Fruit fly (Drosophila melanogaster): Measurements from ENCODE around the gene CG32694.

CG32694 gene

dm6 chrX:9993427-9994218, 4.1 kb downstream of the CG32694 start (continued):
- peak; percentile 52; the same call in 1 of the 2 replicates for TF ChIP-seq lmd (GFP tag; IDR thresholded peaks at IDR 0.05)
- peak; percentile 18 for TF ChIP-seq ind (GFP tag; optimal IDR thresholded peaks at IDR 0.05)
- TF ChIP-seq Xbp1 (GFP tag; optimal IDR thresholded peaks at IDR 0.05) = no peak
- TF ChIP-seq mam (GFP tag; optimal IDR thresholded peaks at IDR 0.05) = peak; percentile 12
- TF ChIP-seq CG18476 (GFP tag; optimal IDR thresholded peaks at IDR 0.05) = peak; percentile 64
- no peak for TF ChIP-seq CG2889 (GFP tag; IDR thresholded peaks at IDR 0.05)
- TF ChIP-seq CG1603 (tag; optimal IDR thresholded peaks at IDR 0.05) = peak; percentile 9
- TF ChIP-seq Oli (tag; optimal IDR thresholded peaks at IDR 0.05) = peak; percentile 15
- no peak for TF ChIP-seq pita (GFP tag; optimal IDR thresholded peaks at IDR 0.05)
- TF ChIP-seq CoRest (tag; optimal IDR thresholded peaks at IDR 0.05) = peak; percentile 10
- TF ChIP-seq bab2 (GFP tag; optimal IDR thresholded peaks at IDR 0.05) = peak; percentile 4
- 0 out of 2 replicates have a peak, but pooled peaks have one; percentile 26 for TF ChIP-seq CG32532 (GFP tag; IDR thresholded peaks at IDR 0.05)
- no peak for TF ChIP-seq CG6254 (GFP tag; optimal IDR thresholded peaks at IDR 0.05)
- TF ChIP-seq unpg (GFP tag; optimal IDR thresholded peaks at IDR 0.05) = peak; percentile 7
- peak; percentile 27 for TF ChIP-seq CG9817 (tag; optimal IDR thresholded peaks at IDR 0.05)
- no peak for TF ChIP-seq Hr39 (optimal IDR thresholded peaks at IDR 0.05)
- no peak for TF ChIP-seq CG2116 (GFP tag; optimal IDR thresholded peaks at IDR 0.05)
- TF ChIP-seq Drgx (GFP tag; IDR thresholded peaks at IDR 0.05) = 0 out of 2 replicates have a peak, but pooled peaks have one; percentile 8
- no peak for TF ChIP-seq CG43689 (GFP tag; IDR thresholded peaks at IDR 0.05)
- TF ChIP-seq CG10366 (GFP tag; IDR thresholded peaks at IDR 0.05) = peak; percentile 12; the same call in 1 of the 2 replicates
- peak; percentile 29 for TF ChIP-seq hkb (optimal IDR thresholded peaks at IDR 0.05)
- TF ChIP-seq hkb (GFP tag; IDR thresholded peaks at IDR 0.05) = no peak
- no peak for TF ChIP-seq CG3838 (GFP tag; optimal IDR thresholded peaks at IDR 0.05)
- TF ChIP-seq zfh2 (GFP tag; optimal IDR thresholded peaks at IDR 0.05) = peak; percentile 8
- TF ChIP-seq tx (GFP tag; optimal IDR thresholded peaks at IDR 0.05) = no peak
- TF ChIP-seq esg (GFP tag; conservative IDR thresholded peaks at IDR 0.05) = 0 out of 2 replicates have a peak, but pooled peaks have one; percentile 22
- TF ChIP-seq ro (GFP tag; IDR thresholded peaks at IDR 0.05) = no peak
- TF ChIP-seq CG6175 (GFP tag; IDR thresholded peaks at IDR 0.05) = no peak
- TF ChIP-seq seq (GFP tag; IDR thresholded peaks at IDR 0.05) = 0 out of 2 replicates have a peak, but pooled peaks have one; percentile 11
- no peak for TF ChIP-seq Hr78 (GFP tag; optimal IDR thresholded peaks at IDR 0.05)
- TF ChIP-seq CG13424 (tag; optimal IDR thresholded peaks at IDR 0.05) = peak; percentile 12
- no peak for TF ChIP-seq CG12104 (GFP tag; optimal IDR thresholded peaks at IDR 0.05)

- no peak for TF ChIP-seq Hr78 (GFP tag; optimal IDR thresholded peaks at IDR 0.05)
- peak; percentile 85 for TF ChIP-seq twi (tag; optimal IDR thresholded peaks at IDR 0.05)
- TF ChIP-seq Ptx1 (GFP tag; IDR thresholded peaks at IDR 0.05) = no peak
- no peak for TF ChIP-seq Sox102F (GFP tag; optimal IDR thresholded peaks at IDR 0.05)
- no peak for TF ChIP-seq Six4 (GFP tag; optimal IDR thresholded peaks at IDR 0.05)
- no peak for TF ChIP-seq klu (GFP tag; IDR thresholded peaks at IDR 0.05)
- TF ChIP-seq CG8281 (tag; optimal IDR thresholded peaks at IDR 0.05) = peak; percentile 96
- peak; percentile 77 for TF ChIP-seq Ets65A (GFP tag)
- TF ChIP-seq stc (GFP tag; IDR thresholded peaks at IDR 0.05) = no peak
Measured at dm6 chrX:10008576-10009260, 19.2 kb downstream of the CG32694 start, which contains the start of gene CG33557. Gene CG33557, plus strand, starts transcription at chrX:10009210.
